Worm (Caenorhabditis elegans) whole organism, midembryonic: ENCODE results near the gene peli-1.

ENCODE experiments used
- flt-1 ChIP-seq: fragments of 200-800 bp; sonication (Bioruptor generic); IDR thresholded peaks from 2 replicates; pipeline ENCODE4 v1.3.6; 2022; ENCODE audit warnings: missing genetic modification characterization, missing compliant biosample characterization
- klf-2 ChIP-seq: fragments of 200-800 bp; sonication (Bioruptor generic); conservative IDR thresholded peaks from 2 replicates; pipeline ENCODE4 v1.3.6; 2022; ENCODE audit warnings: missing genetic modification reagents, missing genetic modification characterization, missing compliant biosample characterization
- med-1 ChIP-seq: sonication (generic microtip); optimal IDR thresholded peaks from 2 replicates; lab custom pipeline; 2017; ENCODE audit warnings: missing genetic modification characterization, mild to moderate bottlenecking, missing compliant biosample characterization, antibody characterized with exemption, missing genetic modification reagents; ENCODE audit not compliant: insufficient read depth
- ztf-29 ChIP-seq: fragments of 200-800 bp; sonication (Bioruptor generic); IDR thresholded peaks from 2 replicates; pipeline ENCODE4 v1.3.6; 2022; ENCODE audit warnings: missing genetic modification reagents, missing genetic modification characterization, missing compliant biosample characterization

DNA sequence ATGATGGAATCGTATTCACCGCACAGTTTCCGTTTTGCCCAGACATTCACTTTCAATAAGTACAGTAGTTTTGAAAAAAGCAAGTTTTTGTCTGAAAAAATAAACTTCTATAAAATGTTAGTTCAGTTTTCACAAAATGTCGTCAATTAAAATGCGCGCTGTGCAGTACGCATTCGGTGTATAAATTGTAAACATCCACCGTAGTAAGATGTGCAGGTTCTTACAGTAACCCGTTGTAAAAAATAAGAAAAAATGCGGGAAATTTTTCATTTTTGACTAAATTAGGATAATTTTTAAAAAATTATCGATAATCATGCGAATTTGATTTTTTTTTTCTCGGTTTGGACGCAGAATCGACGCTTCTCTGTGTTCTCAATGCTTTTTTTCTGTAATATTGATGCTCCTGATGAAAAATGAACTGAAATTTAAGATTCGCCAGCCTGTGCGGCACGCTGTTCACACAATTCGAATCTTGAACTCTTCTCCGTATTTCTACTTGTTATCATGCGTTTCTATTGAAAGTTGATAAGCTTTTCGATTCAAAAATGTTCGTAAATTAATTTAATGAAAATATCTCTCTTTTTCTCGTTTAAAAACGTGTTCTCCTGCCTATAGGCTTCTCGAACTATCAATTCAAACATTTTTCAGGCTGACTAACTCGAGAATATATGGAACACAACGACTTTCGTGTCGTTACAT is 11.8 kb downstream of the peli-1 start, which contains the start of gene rga-3:
- TF ChIP-seq ztf-29 (GFP tag; lab: Robert Waterston, UW) (no peak), med-1 (no peak), klf-2 (GFP tag; lab: Robert Waterston, UW) (no peak), flt-1 (no peak)
